Worm (Caenorhabditis elegans) whole organism, young adult: ENCODE measurements around the gene F58A6.1.
A peak's percentile ranks its signal among the peaks of the same experiment; 100 is the strongest.

Experiments
- B0035.1 ChIP-seq: sonication (generic microtip); optimal IDR thresholded peaks from 2 replicates; lab custom pipeline; 2016; ENCODE audit warnings: missing genetic modification characterization, mild to moderate bottlenecking, missing compliant biosample characterization, missing genotype, missing genetic modification reagents
- B0261.1 ChIP-seq: sonication (generic microtip); optimal IDR thresholded peaks from 2 replicates; lab custom pipeline; 2016; ENCODE audit warnings: mild to moderate bottlenecking, missing genetic modification characterization, moderate library complexity, missing compliant biosample characterization
- D2030.7 ChIP-seq: fragments of 200-800 bp; sonication (Bioruptor generic); IDR thresholded peaks from 2 replicates; pipeline ENCODE4 v1.3.6; 2022; ENCODE audit warnings: missing genetic modification reagents, missing genetic modification characterization, missing compliant biosample characterization
- F52B5.7 ChIP-seq: sonication (generic microtip); optimal IDR thresholded peaks from 2 replicates; lab custom pipeline; 2016; ENCODE audit warnings: mild to moderate bottlenecking, missing genetic modification characterization, missing compliant biosample characterization
- F57A8.1 ChIP-seq: fragments of 200-800 bp; sonication (Bioruptor generic); optimal IDR thresholded peaks from 2 replicates; lab custom pipeline; 2018; ENCODE audit warnings: mild to moderate bottlenecking, missing genetic modification characterization, moderate library complexity, missing compliant biosample characterization
- K12H6.12 ChIP-seq: fragments of 200-800 bp; sonication (Bioruptor generic); optimal IDR thresholded peaks from 2 replicates; lab custom pipeline; 2018; ENCODE audit warnings: mild to moderate bottlenecking, missing genetic modification characterization, missing compliant biosample characterization
- T07F8.4 ChIP-seq: sonication (generic microtip); optimal IDR thresholded peaks from 2 replicates; lab custom pipeline; 2016; ENCODE audit warnings: mild to moderate bottlenecking, missing genetic modification characterization, moderate library complexity, missing compliant biosample characterization
- Y53F4B.3 ChIP-seq: fragments of 200-800 bp; sonication (Bioruptor generic); IDR thresholded peaks from 2 replicates; pipeline ENCODE4 v1.3.6; 2022; ENCODE audit warnings: missing genetic modification reagents, missing genetic modification characterization, missing compliant biosample characterization
- Y79H2A.3 ChIP-seq: fragments of 200-800 bp; sonication (Bioruptor generic); conservative IDR thresholded peaks from 2 replicates; pipeline ENCODE4 v1.3.6; 2022; ENCODE audit warnings: missing genetic modification reagents, missing genetic modification characterization, missing compliant biosample characterization
- ZK185.1 ChIP-seq: sonication (generic microtip); optimal IDR thresholded peaks from 2 replicates; lab custom pipeline; 2016; ENCODE audit warnings: mild to moderate bottlenecking, missing genetic modification characterization, missing compliant biosample characterization; ENCODE audit not compliant: poor library complexity, severe bottlenecking
- athp-1 ChIP-seq: sonication (generic microtip); optimal IDR thresholded peaks from 2 replicates; lab custom pipeline; 2017; ENCODE audit warnings: mild to moderate bottlenecking, missing genetic modification characterization, missing compliant biosample characterization
- ccch-3 ChIP-seq: fragments of 200-800 bp; sonication (Bioruptor generic); optimal IDR thresholded peaks from 2 replicates; lab custom pipeline; 2018; ENCODE audit warnings: mild to moderate bottlenecking, missing genetic modification characterization, missing compliant biosample characterization
- ceh-100 ChIP-seq: fragments of 200-800 bp; sonication (Bioruptor generic); IDR thresholded peaks from 2 replicates; pipeline ENCODE4 v1.3.6; 2022; ENCODE audit warnings: missing genetic modification reagents, missing genetic modification characterization, missing compliant biosample characterization
- ceh-27 ChIP-seq: fragments of 200-800 bp; sonication (Bioruptor generic); optimal IDR thresholded peaks from 2 replicates; lab custom pipeline; 2018; ENCODE audit warnings: mild to moderate bottlenecking, missing genetic modification characterization, moderate library complexity, missing compliant biosample characterization
- die-1 ChIP-seq: sonication (generic microtip); optimal IDR thresholded peaks from 2 replicates; lab custom pipeline; 2016; ENCODE audit warnings: missing genotype, mild to moderate bottlenecking, missing genetic modification characterization, missing compliant biosample characterization
- dox-1 ChIP-seq: fragments of 200-800 bp; sonication (Bioruptor generic); IDR thresholded peaks from 2 replicates; pipeline ENCODE4 v1.3.6; 2022; ENCODE audit warnings: missing genetic modification reagents, missing genetic modification characterization, missing compliant biosample characterization
- egrh-3 ChIP-seq: fragments of 200-800 bp; sonication (Bioruptor generic); IDR thresholded peaks from 2 replicates; pipeline ENCODE4 v1.3.6; 2022; ENCODE audit warnings: missing genetic modification reagents, missing genetic modification characterization, missing compliant biosample characterization
- hlh-12 ChIP-seq: sonication (generic microtip); optimal IDR thresholded peaks from 2 replicates; lab custom pipeline; 2016; ENCODE audit warnings: missing genetic modification characterization, missing compliant biosample characterization
- hmg-20 ChIP-seq: fragments of 200-800 bp; sonication (Bioruptor generic); IDR thresholded peaks from 2 replicates; pipeline ENCODE4 v1.3.6; 2022; ENCODE audit warnings: missing genetic modification reagents, missing genetic modification characterization, missing compliant biosample characterization
- let-526 ChIP-seq: fragments of 200-800 bp; sonication (Bioruptor generic); IDR thresholded peaks from 2 replicates; pipeline ENCODE4 v1.3.6; 2022; ENCODE audit warnings: missing genetic modification reagents, missing genetic modification characterization, missing compliant biosample characterization
- let-607 ChIP-seq, 2 experiments: fragments of 200-800 bp in 1 of 2; sonication (Bioruptor generic) in 1 of 2; sonication (generic microtip) in 1 of 2; optimal IDR thresholded peaks; 2 replicates each; lab custom pipeline; 2016 to 2018; ENCODE audit warnings: mild to moderate bottlenecking in 2 of 2, missing compliant biosample characterization in 2 of 2, missing genetic modification characterization in 2 of 2, moderate library complexity in 2 of 2, missing genotype in 1 of 2
- lin-26 ChIP-seq: fragments of 200-800 bp; sonication (Bioruptor generic); IDR thresholded peaks from 2 replicates; pipeline ENCODE4 v1.3.6; 2022; ENCODE audit warnings: missing genetic modification reagents, missing genetic modification characterization, missing compliant biosample characterization
- lin-35 ChIP-seq, 3 experiments: fragments of 150-350 bp in 2 of 3; sonication (generic microtip) in 1 of 3; optimal IDR thresholded peaks; 2 replicates each; lab custom pipeline; 2014 to 2018; ENCODE audit warnings: missing biosample characterization in 3 of 3, missing genetic modification characterization in 3 of 3, missing genetic modification reagents in 3 of 3
- lin-40 ChIP-seq: sonication (generic microtip); optimal IDR thresholded peaks from 2 replicates; lab custom pipeline; 2016; ENCODE audit warnings: missing genetic modification characterization, mild to moderate bottlenecking, missing compliant biosample characterization, missing genotype, missing genetic modification reagents
- lin-54 ChIP-seq: fragments of 200-800 bp; sonication (Bioruptor generic); optimal IDR thresholded peaks from 2 replicates; lab custom pipeline; 2018; ENCODE audit warnings: mild to moderate bottlenecking, missing genetic modification characterization, missing compliant biosample characterization
- madf-10 ChIP-seq: sonication (generic microtip); optimal IDR thresholded peaks from 2 replicates; lab custom pipeline; 2016; ENCODE audit warnings: mild to moderate bottlenecking, missing genetic modification characterization, missing compliant biosample characterization
- madf-3 ChIP-seq: fragments of 200-800 bp; sonication (Bioruptor generic); IDR thresholded peaks from 2 replicates; pipeline ENCODE4 v1.3.6; 2022; ENCODE audit warnings: missing genetic modification reagents, missing genetic modification characterization, missing compliant biosample characterization
- madf-6 ChIP-seq: fragments of 200-800 bp; sonication (Bioruptor generic); IDR thresholded peaks from 2 replicates; pipeline ENCODE4 v1.3.6; 2022; ENCODE audit warnings: missing genetic modification reagents, missing genetic modification characterization, missing compliant biosample characterization
- mcd-1 ChIP-seq: fragments of 200-800 bp; sonication (Bioruptor generic); IDR thresholded peaks from 2 replicates; pipeline ENCODE4 v1.3.6; 2022; ENCODE audit warnings: missing genetic modification reagents, missing genetic modification characterization, missing compliant biosample characterization
- nfya-1 ChIP-seq: sonication (generic microtip); optimal IDR thresholded peaks from 2 replicates; lab custom pipeline; 2017; ENCODE audit warnings: antibody characterized with exemption, missing compliant biosample characterization, missing genetic modification characterization, borderline replicate concordance; ENCODE audit not compliant: insufficient read depth
- nhr-80 ChIP-seq: sonication (generic microtip); optimal IDR thresholded peaks from 2 replicates; lab custom pipeline; 2016; ENCODE audit warnings: missing genetic modification characterization, missing compliant biosample characterization
- pbrm-1 ChIP-seq: fragments of 200-800 bp; sonication (Bioruptor generic); IDR thresholded peaks from 2 replicates; pipeline ENCODE4 v1.3.6; 2022; ENCODE audit warnings: missing genetic modification reagents, missing genetic modification characterization, missing compliant biosample characterization
- rcor-1 ChIP-seq: fragments of 200-800 bp; sonication (Bioruptor generic); IDR thresholded peaks from 2 replicates; pipeline ENCODE4 v1.3.6; 2022; ENCODE audit warnings: missing genetic modification reagents, missing genetic modification characterization, missing compliant biosample characterization
- snpc-4 ChIP-seq, 5 experiments: fragments of 150-350 bp in 1 of 5; sonication (generic microtip) in 4 of 5; optimal IDR thresholded peaks; 2 replicates each; lab custom pipeline; 2014 to 2018; ENCODE audit warnings: missing genetic modification characterization in 5 of 5, missing biosample characterization in 3 of 5, antibody characterized with exemption in 2 of 5, mild to moderate bottlenecking in 2 of 5, missing compliant biosample characterization in 2 of 5, missing genotype in 2 of 5, moderate library complexity in 2 of 5, missing genetic modification reagents in 1 of 5
- somi-1 ChIP-seq: fragments of 200-800 bp; sonication (Bioruptor generic); optimal IDR thresholded peaks from 2 replicates; lab custom pipeline; 2018; ENCODE audit warnings: mild to moderate bottlenecking, missing genetic modification characterization, missing compliant biosample characterization
- tbp1 ChIP-seq: fragments of 200-800 bp; sonication (Bioruptor generic); optimal IDR thresholded peaks from 2 replicates; lab custom pipeline; 2018; ENCODE audit warnings: mild to moderate bottlenecking, missing genetic modification characterization, missing compliant biosample characterization
- tlf-1 ChIP-seq: fragments of 200-800 bp; sonication (Bioruptor generic); optimal IDR thresholded peaks from 2 replicates; lab custom pipeline; 2018; ENCODE audit warnings: mild to moderate bottlenecking, missing genetic modification characterization, missing compliant biosample characterization
- ztf-18 ChIP-seq: sonication (generic microtip); optimal IDR thresholded peaks from 2 replicates; lab custom pipeline; 2016; ENCODE audit warnings: missing genotype, mild to moderate bottlenecking, missing genetic modification characterization, missing compliant biosample characterization
- ztf-26 ChIP-seq: sonication (generic microtip); optimal IDR thresholded peaks from 2 replicates; lab custom pipeline; 2017; ENCODE audit warnings: missing genetic modification characterization, missing compliant biosample characterization
- ztf-3 ChIP-seq: fragments of 200-800 bp; sonication (Bioruptor generic); optimal IDR thresholded peaks from 2 replicates; lab custom pipeline; 2018; ENCODE audit warnings: mild to moderate bottlenecking, missing genetic modification characterization, missing compliant biosample characterization

F58A6.1 gene

DNA sequence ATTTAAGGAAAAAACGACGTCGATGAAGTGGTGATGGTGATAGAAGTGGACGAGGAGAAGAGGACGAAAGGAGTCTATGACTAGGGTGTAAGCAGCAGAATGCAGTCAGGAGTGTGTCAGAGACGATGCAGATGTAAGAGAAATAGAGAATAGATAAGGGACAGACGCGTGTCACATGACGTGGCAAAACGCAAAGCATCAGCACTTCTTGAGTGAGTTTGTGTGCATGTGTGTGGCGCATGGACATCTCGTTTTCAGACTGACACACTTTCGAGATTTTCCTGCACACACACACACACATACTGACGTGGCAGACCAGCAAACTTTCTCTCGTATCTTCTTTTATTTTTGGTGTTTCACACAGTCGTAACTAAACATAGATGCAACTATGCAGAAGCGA is 39.7 kb downstream of the F58A6.1 start (continued):
- TF ChIP-seq athp-1 (no peak), nhr-80 (peak; percentile 92), mcd-1 (GFP tag; lab: Robert Waterston, UW) (peak; percentile 50), rcor-1 (GFP tag; lab: Robert Waterston, UW) (peak; percentile 42; the same call in 1 of the 2 replicates), madf-6 (GFP tag; lab: Robert Waterston, UW) (peak; percentile 20; the same call in 1 of the 2 replicates), lin-35 (GFP tag; optimal IDR thresholded peaks at IDR 0.05; lab: Kevin White, UChicago) (peak in 1 of 3 experiments; percentile 60), tlf-1 (GFP tag; lab: Kevin White, UChicago) (peak; percentile 72), pbrm-1 (GFP tag; lab: Robert Waterston, UW) (peak; percentile 43; the same call in 1 of the 2 replicates), nfya-1 (tag; lab: Kevin White, UChicago) (no peak), K12H6.12 (tag; lab: Kevin White, UChicago) (peak; percentile 52), B0035.1 (tag; lab: Kevin White, UChicago) (no peak), lin-26 (GFP tag; lab: Robert Waterston, UW) (0 out of 2 replicates have a peak, but pooled peaks have one; percentile 24), Y79H2A.3 (GFP tag; lab: Robert Waterston, UW) (no peak), F57A8.1 (GFP tag; lab: Kevin White, UChicago) (no peak), tbp1 (peak; percentile 46), ztf-18 (tag; lab: Kevin White, UChicago) (peak; percentile 17), somi-1 (GFP tag; lab: Kevin White, UChicago) (peak; percentile 55), Y53F4B.3 (GFP tag; lab: Robert Waterston, UW) (no peak), ztf-26 (peak; percentile 64), let-607 (tag; optimal IDR thresholded peaks at IDR 0.05; lab: Kevin White, UChicago) (peak; percentile 93 to 94), ZK185.1 (peak; percentile 75), madf-10 (tag; lab: Kevin White, UChicago) (peak; percentile 22), F52B5.7 (tag; lab: Kevin White, UChicago) (no peak), egrh-3 (0 out of 2 replicates have a peak, but pooled peaks have one; percentile 11), hlh-12 (tag; lab: Kevin White, UChicago) (no peak), lin-40 (tag; lab: Kevin White, UChicago) (peak; percentile 72), dox-1 (peak; percentile 52; the same call in 1 of the 2 replicates), let-526 (GFP tag; lab: Robert Waterston, UW) (peak; percentile 80), ceh-100 (GFP tag; lab: Robert Waterston, UW) (no peak), lin-54 (peak; percentile 20), B0261.1 (tag; lab: Kevin White, UChicago) (no peak), ceh-27 (GFP tag; lab: Kevin White, UChicago) (peak; percentile 63), D2030.7 (GFP tag; lab: Robert Waterston, UW) (no peak), hmg-20 (GFP tag; lab: Robert Waterston, UW) (no peak), snpc-4 (GFP tag; optimal IDR thresholded peaks at IDR 0.05; lab: Kevin White, UChicago) (no peak), snpc-4 (tag; optimal IDR thresholded peaks at IDR 0.05; lab: Kevin White, UChicago) (peak in 3 of 4 experiments; percentile 19 to 56 (median 29)), T07F8.4 (tag; lab: Kevin White, UChicago) (no peak), madf-3 (no peak), ccch-3 (GFP tag; lab: Kevin White, UChicago) (no peak)

DNA sequence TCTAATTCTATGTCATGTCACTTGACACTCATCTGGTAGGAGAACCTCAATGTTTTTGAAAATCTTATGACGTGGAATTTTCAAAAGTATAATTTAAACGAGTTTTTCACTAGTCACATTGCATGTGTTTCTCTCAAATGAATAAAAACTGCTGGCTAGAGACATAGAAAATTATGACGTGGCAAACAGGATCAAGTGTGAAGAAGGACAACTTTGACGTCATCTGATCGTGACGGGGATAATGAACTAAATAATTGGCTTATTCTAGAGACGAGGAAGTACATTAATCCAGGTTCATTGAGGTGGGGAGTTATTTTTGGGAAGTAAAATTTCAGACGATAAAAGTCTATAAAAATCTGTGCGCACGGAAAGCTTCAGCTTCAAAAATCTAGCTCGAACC is 40.5 kb downstream of the F58A6.1 start:
- TF ChIP-seq ztf-3 (no peak), die-1 (tag; lab: Kevin White, UChicago) (no peak)
